Worm (Caenorhabditis elegans) whole organism, mixed stage, embryonic: Measurements from ENCODE around the gene C03G6.17.

Experiments used
- M03D4.4 ChIP-seq: sonication (generic microtip); optimal IDR thresholded peaks from 2 replicates; lab custom pipeline; 2017; ENCODE audit warnings: mild to moderate bottlenecking, missing genetic modification characterization, missing compliant biosample characterization
- bed-3 ChIP-seq: fragments of 200-800 bp; sonication (Bioruptor generic); optimal IDR thresholded peaks from 3 replicates; lab custom pipeline; 2018; ENCODE audit warnings: mild to moderate bottlenecking, missing genetic modification characterization, moderate library complexity, missing compliant biosample characterization
- blmp-1 ChIP-seq: fragments of 150-350 bp; optimal IDR thresholded peaks from 2 replicates; lab custom pipeline; 2014; ENCODE audit warnings: missing biosample characterization, missing genetic modification characterization
- ceh-39 ChIP-seq: fragments of 150-350 bp; optimal IDR thresholded peaks from 2 replicates; lab custom pipeline; 2014; ENCODE audit warnings: missing biosample characterization, missing genetic modification characterization
- ceh-43 ChIP-seq: fragments of 200-800 bp; sonication (Bioruptor generic); optimal IDR thresholded peaks from 2 replicates; lab custom pipeline; 2018; ENCODE audit warnings: mild to moderate bottlenecking, missing genetic modification characterization, moderate library complexity, missing compliant biosample characterization
- ceh-83 ChIP-seq: fragments of 200-800 bp; sonication (Bioruptor generic); optimal IDR thresholded peaks from 2 replicates; lab custom pipeline; 2018; ENCODE audit warnings: mild to moderate bottlenecking, missing genetic modification characterization, missing compliant biosample characterization
- ces-1 ChIP-seq: fragments of 150-350 bp; optimal IDR thresholded peaks from 2 replicates; lab custom pipeline; 2014; ENCODE audit warnings: missing biosample characterization, missing genetic modification reagents, missing genetic modification characterization
- cnd-1 ChIP-seq: fragments of 200-800 bp; sonication (Bioruptor generic); optimal IDR thresholded peaks from 2 replicates; lab custom pipeline; 2018; ENCODE audit warnings: mild to moderate bottlenecking, missing genetic modification characterization, missing compliant biosample characterization
- drap-1 ChIP-seq: fragments of 200-800 bp; sonication (Bioruptor generic); optimal IDR thresholded peaks from 3 replicates; lab custom pipeline; 2018; ENCODE audit warnings: mild to moderate bottlenecking, missing genetic modification characterization, missing compliant biosample characterization
- elt-1 ChIP-seq: sonication (generic microtip); optimal IDR thresholded peaks from 2 replicates; lab custom pipeline; 2017; ENCODE audit warnings: missing genetic modification characterization, mild to moderate bottlenecking, missing compliant biosample characterization, antibody characterized with exemption, moderate library complexity, borderline replicate concordance; ENCODE audit not compliant: insufficient read depth
- elt-3 ChIP-seq: fragments of 150-350 bp; optimal IDR thresholded peaks from 2 replicates; lab custom pipeline; 2014; ENCODE audit warnings: missing biosample characterization, missing genetic modification characterization
- flh-1 ChIP-seq: fragments of 200-800 bp; sonication (Bioruptor generic); optimal IDR thresholded peaks from 2 replicates; lab custom pipeline; 2018; ENCODE audit warnings: mild to moderate bottlenecking, missing genetic modification characterization, moderate library complexity, missing compliant biosample characterization
- ham-2 ChIP-seq: fragments of 200-800 bp; sonication (Bioruptor generic); optimal IDR thresholded peaks from 2 replicates; lab custom pipeline; 2018; ENCODE audit warnings: mild to moderate bottlenecking, missing genetic modification characterization, missing compliant biosample characterization
- hlh-1 ChIP-seq: fragments of 150-350 bp; optimal IDR thresholded peaks from 2 replicates; lab custom pipeline; 2014; ENCODE audit warnings: missing biosample characterization, missing genetic modification reagents, missing genetic modification characterization
- lin-13 ChIP-seq: fragments of 150-350 bp; optimal IDR thresholded peaks from 2 replicates; lab custom pipeline; 2014; ENCODE audit warnings: missing biosample characterization, missing genetic modification characterization
- lin-32 ChIP-seq: fragments of 200-800 bp; sonication (Bioruptor generic); optimal IDR thresholded peaks from 2 replicates; lab custom pipeline; 2018; ENCODE audit warnings: mild to moderate bottlenecking, missing genetic modification characterization, missing compliant biosample characterization
- lsy-2 ChIP-seq: fragments of 150-350 bp; optimal IDR thresholded peaks from 2 replicates; lab custom pipeline; 2014; ENCODE audit warnings: missing biosample characterization, missing genetic modification characterization
- mab-5 ChIP-seq: fragments of 150-350 bp; optimal IDR thresholded peaks from 2 replicates; lab custom pipeline; 2014; ENCODE audit warnings: missing biosample characterization, missing genetic modification characterization
- mep-1 ChIP-seq: fragments of 150-350 bp; optimal IDR thresholded peaks from 2 replicates; lab custom pipeline; 2017; ENCODE audit warnings: missing biosample characterization, missing genetic modification reagents, missing genetic modification characterization, inconsistent platforms
- mls-2 ChIP-seq: sonication (generic microtip); optimal IDR thresholded peaks from 2 replicates; lab custom pipeline; 2016; ENCODE audit warnings: mild to moderate bottlenecking, missing genetic modification characterization, moderate library complexity, missing compliant biosample characterization
- nhr-12 ChIP-seq: fragments of 150-350 bp; optimal IDR thresholded peaks from 2 replicates; lab custom pipeline; 2014; ENCODE audit warnings: missing biosample characterization, missing genetic modification characterization
- nhr-28 ChIP-seq: fragments of 150-350 bp; optimal IDR thresholded peaks from 2 replicates; lab custom pipeline; 2014; ENCODE audit warnings: missing biosample characterization, missing genetic modification characterization
- nhr-76 ChIP-seq: sonication (generic microtip); optimal IDR thresholded peaks from 2 replicates; lab custom pipeline; 2017; ENCODE audit warnings: missing biosample characterization, missing genetic modification characterization
- pha-4 ChIP-seq: fragments of 150-350 bp; optimal IDR thresholded peaks from 2 replicates; lab custom pipeline; 2018; ENCODE audit warnings: missing biosample characterization, missing genetic modification reagents, missing genetic modification characterization
- sem-2 ChIP-seq: fragments of 200-800 bp; sonication (Bioruptor generic); optimal IDR thresholded peaks from 2 replicates; lab custom pipeline; 2018; ENCODE audit warnings: mild to moderate bottlenecking, missing genetic modification characterization, missing compliant biosample characterization
- snpc-4 ChIP-seq: fragments of 150-350 bp; optimal IDR thresholded peaks from 2 replicates; lab custom pipeline; 2014; ENCODE audit warnings: missing biosample characterization, missing genetic modification characterization
- sptf-1 ChIP-seq: sonication (generic microtip); optimal IDR thresholded peaks from 2 replicates; lab custom pipeline; 2017; ENCODE audit warnings: mild to moderate bottlenecking, missing genetic modification characterization, moderate library complexity, missing compliant biosample characterization
- tbx-8 ChIP-seq: fragments of 200-800 bp; sonication (Bioruptor generic); optimal IDR thresholded peaks from 2 replicates; lab custom pipeline; 2018; ENCODE audit warnings: mild to moderate bottlenecking, missing genetic modification characterization, moderate library complexity, missing compliant biosample characterization
- unc-120 ChIP-seq: sonication (generic microtip); optimal IDR thresholded peaks from 2 replicates; lab custom pipeline; 2017; ENCODE audit warnings: missing genetic modification characterization, missing compliant biosample characterization; ENCODE audit not compliant: poor library complexity, severe bottlenecking
- unc-39 ChIP-seq: fragments of 150-350 bp; optimal IDR thresholded peaks from 2 replicates; lab custom pipeline; 2014; ENCODE audit warnings: missing biosample characterization, missing genetic modification characterization
- unc-62 ChIP-seq: fragments of 150-350 bp; optimal IDR thresholded peaks from 2 replicates; lab custom pipeline; 2014; ENCODE audit warnings: missing biosample characterization, missing genetic modification reagents, missing genetic modification characterization
- zip-8 ChIP-seq: fragments of 150-350 bp; optimal IDR thresholded peaks from 2 replicates; lab custom pipeline; 2014; ENCODE audit warnings: missing biosample characterization, missing genetic modification characterization
- ztf-11 ChIP-seq: fragments of 150-350 bp; optimal IDR thresholded peaks from 2 replicates; lab custom pipeline; 2014; ENCODE audit warnings: missing biosample characterization, missing genetic modification characterization

Gene C03G6.17

ce11 chrV:7361673-7362072 lies 19.2 kb downstream of the C03G6.17 start, which contains the start of gene cyp-35A1:
Gene cyp-35A1 (minus strand): TSS chrV:7361773.
- no peak for TF ChIP-seq M03D4.4 (tag; lab: Kevin White, UChicago)
- no peak for TF ChIP-seq zip-8
- no peak for TF ChIP-seq mab-5
- no peak for TF ChIP-seq bed-3 (GFP tag; lab: Kevin White, UChicago)
- TF ChIP-seq hlh-1, result no peak
- TF ChIP-seq unc-62 (GFP tag; lab: Kevin White, UChicago), result no peak
- no peak for TF ChIP-seq ztf-11
- TF ChIP-seq lsy-2 (tag; lab: Kevin White, UChicago), result no peak
- no peak for TF ChIP-seq pha-4 (tag; lab: Kevin White, UChicago)
- TF ChIP-seq snpc-4 (tag; lab: Kevin White, UChicago), result no peak
- no peak for TF ChIP-seq elt-1 (tag; lab: Kevin White, UChicago)

ce11 chrV:7357132-7357531 lies 23.8 kb downstream of the C03G6.17 start, which contains the start of gene C03G6.6:
Gene C03G6.6 (plus strand): TSS chrV:7357432.
- TF ChIP-seq unc-120 (tag; lab: Kevin White, UChicago), result no peak
- no peak for TF ChIP-seq blmp-1 (tag; lab: Kevin White, UChicago)
- TF ChIP-seq pha-4 (tag; lab: Kevin White, UChicago), result no peak
- no peak for TF ChIP-seq drap-1 (GFP tag; lab: Kevin White, UChicago)
- no peak for TF ChIP-seq ceh-39 (tag; lab: Kevin White, UChicago)
- TF ChIP-seq ceh-43 (GFP tag; lab: Kevin White, UChicago), result no peak
- TF ChIP-seq lin-32 (GFP tag; lab: Kevin White, UChicago), result no peak
- TF ChIP-seq mls-2, result no peak
- no peak for TF ChIP-seq nhr-28 (tag; lab: Kevin White, UChicago)
- TF ChIP-seq mep-1, result no peak
- TF ChIP-seq tbx-8 (GFP tag; lab: Kevin White, UChicago), result no peak
- TF ChIP-seq M03D4.4 (tag; lab: Kevin White, UChicago), result no peak
- no peak for TF ChIP-seq unc-39 (tag; lab: Kevin White, UChicago)

- no peak for TF ChIP-seq lsy-2 (tag; lab: Kevin White, UChicago)
- TF ChIP-seq bed-3 (GFP tag; lab: Kevin White, UChicago), result no peak
- no peak for TF ChIP-seq sem-2
- no peak for TF ChIP-seq mep-1
- TF ChIP-seq ceh-83, result no peak
- no peak for TF ChIP-seq lin-13
- no peak for TF ChIP-seq elt-3 (tag; lab: Kevin White, UChicago)
- no peak for TF ChIP-seq nhr-12 (tag; lab: Kevin White, UChicago)
- TF ChIP-seq mab-5, result no peak
- no peak for TF ChIP-seq sptf-1 (tag; lab: Kevin White, UChicago)
- no peak for TF ChIP-seq lin-32 (GFP tag; lab: Kevin White, UChicago)
- TF ChIP-seq snpc-4 (tag; lab: Kevin White, UChicago), result no peak
- TF ChIP-seq elt-1 (tag; lab: Kevin White, UChicago), result no peak
Measured at ce11 chrV:7356684-7357083, 24.2 kb downstream of the C03G6.17 start, which contains the start of gene C03G6.21. Gene C03G6.21 (minus strand): TSS chrV:7356784.

- no peak for TF ChIP-seq lin-32 (GFP tag; lab: Kevin White, UChicago)
- TF ChIP-seq unc-120 (tag; lab: Kevin White, UChicago), result no peak
- TF ChIP-seq nhr-12 (tag; lab: Kevin White, UChicago), result no peak
- TF ChIP-seq mab-5, result no peak
- no peak for TF ChIP-seq unc-62 (GFP tag; lab: Kevin White, UChicago)
- no peak for TF ChIP-seq cnd-1 (tag; lab: Kevin White, UChicago)
- no peak for TF ChIP-seq nhr-28 (tag; lab: Kevin White, UChicago)
Measured at ce11 chrV:7355464-7355863, 25.4 kb downstream of the C03G6.17 start, which contains the start of gene tag-293. Gene tag-293 (minus strand): TSS chrV:7355564.

ce11 chrV:7353602-7354001 lies 27.3 kb downstream of the C03G6.17 start:
- TF ChIP-seq ces-1 (no peak), ham-2 (GFP tag; lab: Kevin White, UChicago) (no peak), sem-2 (no peak), hlh-1 (no peak), drap-1 (GFP tag; lab: Kevin White, UChicago) (no peak), flh-1 (GFP tag; lab: Kevin White, UChicago) (no peak), cnd-1 (tag; lab: Kevin White, UChicago) (no peak), unc-39 (tag; lab: Kevin White, UChicago) (no peak), lin-13 (no peak), mep-1 (no peak), nhr-76 (tag; lab: Kevin White, UChicago) (no peak), zip-8 (no peak)
